Fruit fly (Drosophila melanogaster): ENCODE results near the gene ChLD3.

ChLD3 gene

dm6 chr2L:16731799-16732198 is 6.9 kb upstream of the ChLD3 start, which contains the start of gene Prosbeta4:
Gene Prosbeta4 (minus strand): TSS chr2L:16732133.
- TF ChIP-seq CG8159 (tag; optimal IDR thresholded peaks at IDR 0.05) (no peak), D1 (tag; optimal IDR thresholded peaks at IDR 0.05) (no peak), Pif1B (GFP tag; optimal IDR thresholded peaks at IDR 0.05) (no peak), EcR (GFP tag; optimal IDR thresholded peaks at IDR 0.05) (no peak), fd96Ca (GFP tag; IDR thresholded peaks at IDR 0.05) (no peak), CG34367 (tag; optimal IDR thresholded peaks at IDR 0.05) (no peak), CG9948 (tag; optimal IDR thresholded peaks at IDR 0.05) (no peak), CG8301 (tag; optimal IDR thresholded peaks at IDR 0.05) (no peak), CG12605 (GFP tag; IDR thresholded peaks at IDR 0.05) (no peak), CG17806 (tag; optimal IDR thresholded peaks at IDR 0.05) (no peak), CG32121 (GFP tag; IDR thresholded peaks at IDR 0.05) (no peak), CG10348 (GFP tag; IDR thresholded peaks at IDR 0.05) (no peak), CG13204 (GFP tag; optimal IDR thresholded peaks at IDR 0.05) (no peak), gl (tag; optimal IDR thresholded peaks at IDR 0.05) (no peak), CG14655 (GFP tag; optimal IDR thresholded peaks at IDR 0.05) (no peak), rn (GFP tag; IDR thresholded peaks at IDR 0.05) (no peak), Ets98B (GFP tag; IDR thresholded peaks at IDR 0.05) (no peak), Snoo (tag; optimal IDR thresholded peaks at IDR 0.05) (no peak), CG15710 (tag; optimal IDR thresholded peaks at IDR 0.05) (no peak)

- TF ChIP-seq CG17806 (tag; optimal IDR thresholded peaks at IDR 0.05) (no peak), D1 (tag; optimal IDR thresholded peaks at IDR 0.05) (no peak), Ets98B (GFP tag; IDR thresholded peaks at IDR 0.05) (no peak), CG12605 (GFP tag; IDR thresholded peaks at IDR 0.05) (no peak), Pif1B (GFP tag; optimal IDR thresholded peaks at IDR 0.05) (no peak), fd96Ca (GFP tag; IDR thresholded peaks at IDR 0.05) (no peak), CG15710 (tag; optimal IDR thresholded peaks at IDR 0.05) (no peak), gl (tag; optimal IDR thresholded peaks at IDR 0.05) (no peak), CG8301 (tag; optimal IDR thresholded peaks at IDR 0.05) (no peak), EcR (GFP tag; optimal IDR thresholded peaks at IDR 0.05) (no peak), CG14655 (GFP tag; optimal IDR thresholded peaks at IDR 0.05) (no peak), Snoo (tag; optimal IDR thresholded peaks at IDR 0.05) (no peak), CG8159 (tag; optimal IDR thresholded peaks at IDR 0.05) (no peak), CG9948 (tag; optimal IDR thresholded peaks at IDR 0.05) (no peak), CG10348 (GFP tag; IDR thresholded peaks at IDR 0.05) (no peak), CG32121 (GFP tag; IDR thresholded peaks at IDR 0.05) (no peak), rn (GFP tag; IDR thresholded peaks at IDR 0.05) (no peak), CG4496 (GFP tag; IDR thresholded peaks at IDR 0.05) (no peak)
Observed at dm6 chr2L:16732338-16732892, 6.2 kb upstream of the ChLD3 start, which contains the start of gene Nubp1. Gene Nubp1 (plus strand): TSS chr2L:16732550.

DNA sequence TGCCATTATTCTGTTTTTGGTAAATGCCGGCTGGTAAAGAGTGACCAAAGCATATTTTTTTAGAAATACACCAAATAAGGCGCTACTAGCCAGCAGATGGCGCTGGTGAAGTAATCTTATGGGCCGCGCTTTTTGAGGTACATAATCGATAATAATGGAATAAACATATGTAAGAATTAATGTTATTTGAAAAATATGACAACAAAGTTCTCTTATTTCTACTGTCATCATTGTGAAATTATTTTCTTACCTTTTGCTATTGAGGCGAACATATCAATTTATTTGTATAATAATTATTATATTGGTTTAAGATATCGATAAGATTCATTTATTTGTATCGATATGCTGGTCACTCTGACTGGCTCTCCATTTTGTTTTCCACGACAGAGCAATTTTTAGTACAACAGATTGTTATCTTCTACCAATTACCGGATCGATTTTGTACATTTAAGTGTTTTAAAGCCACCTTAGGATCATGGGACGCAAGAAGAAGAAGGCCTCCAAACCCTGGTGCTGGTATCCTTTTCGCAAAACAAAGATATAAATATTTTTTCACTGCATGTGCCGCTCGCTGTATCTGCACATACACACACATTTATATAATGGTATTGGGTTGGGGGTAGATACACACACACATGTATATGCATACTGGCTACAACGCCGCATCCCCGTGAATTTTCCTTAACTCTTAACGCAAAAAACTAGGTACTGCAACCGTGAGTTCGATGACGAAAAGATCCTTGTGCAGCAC is 4.6 kb downstream of the ChLD3 start, which contains the start of the genes LSm7 and BuGZ:
Gene LSm7, minus strand, starts transcription at position 46 of the 751 bp plus-strand sequence.
Gene BuGZ, plus strand, starts transcription at position 351 of the 751 bp plus-strand sequence.
- no peak for TF ChIP-seq EcR (GFP tag; optimal IDR thresholded peaks at IDR 0.05)
- no peak for TF ChIP-seq CG13204 (GFP tag; optimal IDR thresholded peaks at IDR 0.05)
- TF ChIP-seq CG12605 (GFP tag; IDR thresholded peaks at IDR 0.05) = no peak
- TF ChIP-seq Pif1A (GFP tag; optimal IDR thresholded peaks at IDR 0.05) = no peak
- no peak for TF ChIP-seq CG8159 (tag; optimal IDR thresholded peaks at IDR 0.05)
- no peak for TF ChIP-seq CG32121 (GFP tag; IDR thresholded peaks at IDR 0.05)
- TF ChIP-seq CG14655 (GFP tag; optimal IDR thresholded peaks at IDR 0.05) = no peak
- no peak for TF ChIP-seq Pif1B (GFP tag; optimal IDR thresholded peaks at IDR 0.05)

DNA sequence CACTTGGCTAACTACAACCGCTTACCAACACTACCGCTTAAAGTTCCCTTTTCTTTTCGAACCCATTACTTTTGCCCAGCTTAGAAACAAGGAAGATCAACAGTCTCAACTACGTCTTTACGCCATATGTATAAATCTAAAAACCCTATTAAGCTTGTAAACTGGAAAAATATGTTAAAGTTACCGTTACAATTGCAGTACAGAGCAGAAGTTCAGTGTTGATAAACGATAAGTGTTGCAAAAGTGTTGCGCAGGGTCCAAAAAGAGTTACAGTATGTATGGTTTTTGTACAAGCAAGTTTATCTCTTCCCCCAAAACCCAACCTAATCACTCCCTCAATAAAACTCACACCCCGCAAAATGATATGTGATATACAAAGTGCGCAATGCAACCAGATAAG is 8.5 kb downstream of the ChLD3 start:
- TF ChIP-seq Ets98B (GFP tag; IDR thresholded peaks at IDR 0.05) (no peak), CG8301 (tag; optimal IDR thresholded peaks at IDR 0.05) (no peak), Pif1A (GFP tag; optimal IDR thresholded peaks at IDR 0.05) (no peak), CG32121 (GFP tag; IDR thresholded peaks at IDR 0.05) (no peak), gl (tag; optimal IDR thresholded peaks at IDR 0.05) (no peak), CG10348 (GFP tag; IDR thresholded peaks at IDR 0.05) (no peak), CG15710 (tag; optimal IDR thresholded peaks at IDR 0.05) (no peak), EcR (GFP tag; optimal IDR thresholded peaks at IDR 0.05) (no peak), rn (GFP tag; IDR thresholded peaks at IDR 0.05) (no peak)

dm6 chr2L:16752340-16752739 is 13.7 kb downstream of the ChLD3 start:
- TF ChIP-seq CG9948 (tag; optimal IDR thresholded peaks at IDR 0.05) = no peak
- TF ChIP-seq Snoo (tag; optimal IDR thresholded peaks at IDR 0.05) = no peak
- TF ChIP-seq D1 (tag; optimal IDR thresholded peaks at IDR 0.05) = no peak

dm6 chr2L:16754074-16754473 is 15.4 kb downstream of the ChLD3 start, which contains the start of gene yellow-b:
Gene yellow-b (plus strand): TSS chr2L:16754336.
- no peak for TF ChIP-seq CG8301 (tag; optimal IDR thresholded peaks at IDR 0.05)
- no peak for TF ChIP-seq CG17806 (tag; optimal IDR thresholded peaks at IDR 0.05)
- TF ChIP-seq CG13204 (GFP tag; optimal IDR thresholded peaks at IDR 0.05) = no peak
- no peak for TF ChIP-seq Ets98B (GFP tag; IDR thresholded peaks at IDR 0.05)
- no peak for TF ChIP-seq gl (tag; optimal IDR thresholded peaks at IDR 0.05)
- TF ChIP-seq CG14655 (GFP tag; optimal IDR thresholded peaks at IDR 0.05) = no peak
- TF ChIP-seq EcR (GFP tag; optimal IDR thresholded peaks at IDR 0.05) = no peak
- no peak for TF ChIP-seq CG15710 (tag; optimal IDR thresholded peaks at IDR 0.05)
